Worm (Caenorhabditis elegans) whole organism, L1 larva: ENCODE data around the gene msra-1.

Experiments
- C16A3.4 ChIP-seq: fragments of 150-350 bp; optimal IDR thresholded peaks from 2 replicates; lab custom pipeline; 2014; ENCODE audit warnings: missing biosample characterization, missing genetic modification characterization
- C34B4.2 ChIP-seq: sonication (generic microtip); optimal IDR thresholded peaks from 2 replicates; lab custom pipeline; 2017; ENCODE audit warnings: mild to moderate bottlenecking, missing genetic modification characterization, missing compliant biosample characterization
- aly-2 ChIP-seq: fragments of 150-350 bp; optimal IDR thresholded peaks from 2 replicates; lab custom pipeline; 2014; ENCODE audit warnings: missing biosample characterization, missing genetic modification characterization
- ama-1 ChIP-seq: fragments of 150-350 bp; optimal IDR thresholded peaks from 2 replicates; lab custom pipeline; 2014
- ceh-8 ChIP-seq: fragments of 200-800 bp; sonication (Bioruptor generic); optimal IDR thresholded peaks from 2 replicates; lab custom pipeline; 2018; ENCODE audit warnings: mild to moderate bottlenecking, missing genetic modification characterization, moderate library complexity, missing compliant biosample characterization
- ceh-88 ChIP-seq: fragments of 200-800 bp; sonication (Bioruptor generic); IDR thresholded peaks from 2 replicates; pipeline ENCODE4 v1.3.6; 2022; ENCODE audit warnings: missing genetic modification characterization, missing compliant biosample characterization
- dsc-1 ChIP-seq: sonication (generic microtip); optimal IDR thresholded peaks from 2 replicates; lab custom pipeline; 2016; ENCODE audit warnings: mild to moderate bottlenecking, missing genetic modification characterization, missing compliant biosample characterization
- efl-1 ChIP-seq, 4 experiments: fragments of 150-350 bp; optimal IDR thresholded peaks in 3 of 4; peaks in 1 of 4; 1 replicate in 1 of 4; 2 replicates in 3 of 4; lab custom pipeline; 2014; ENCODE audit warnings: missing biosample characterization in 2 of 4, missing genetic modification characterization in 2 of 4, missing genetic modification reagents in 2 of 4
- egl-27 ChIP-seq, 2 experiments: fragments of 150-350 bp in 1 of 2; sonication (generic microtip); optimal IDR thresholded peaks; 3 replicates each; lab custom pipeline; 2017 to 2018; ENCODE audit warnings: missing biosample characterization in 2 of 2, missing genetic modification characterization in 2 of 2, missing genetic modification reagents in 2 of 2
- ets-5 ChIP-seq: fragments of 200-800 bp; sonication (Bioruptor generic); IDR thresholded peaks from 2 replicates; pipeline ENCODE4 v1.3.6; 2022; ENCODE audit warnings: missing genetic modification characterization, missing compliant biosample characterization
- fkh-10 ChIP-seq: sonication (generic microtip); optimal IDR thresholded peaks from 2 replicates; lab custom pipeline; 2017; ENCODE audit warnings: missing biosample characterization, missing genetic modification reagents, missing genetic modification characterization
- fkh-8 ChIP-seq: sonication (generic microtip); optimal IDR thresholded peaks from 2 replicates; lab custom pipeline; 2016; ENCODE audit warnings: mild to moderate bottlenecking, missing genetic modification characterization, missing compliant biosample characterization
- fos-1 ChIP-seq: fragments of 150-350 bp; optimal IDR thresholded peaks from 2 replicates; lab custom pipeline; 2014; ENCODE audit warnings: missing biosample characterization, missing genetic modification characterization
- hlh-4 ChIP-seq: sonication (generic microtip); optimal IDR thresholded peaks from 2 replicates; lab custom pipeline; 2016; ENCODE audit warnings: mild to moderate bottlenecking, missing genetic modification characterization, missing compliant biosample characterization
- lin-14 ChIP-seq: fragments of 200-800 bp; sonication (Bioruptor generic); optimal IDR thresholded peaks from 2 replicates; lab custom pipeline; 2018; ENCODE audit warnings: mild to moderate bottlenecking, missing genetic modification characterization, moderate library complexity, missing compliant biosample characterization
- lin-35 ChIP-seq, 2 experiments: fragments of 150-350 bp; optimal IDR thresholded peaks; 2 replicates each; lab custom pipeline; 2014; ENCODE audit warnings: missing biosample characterization in 2 of 2, missing genetic modification characterization in 2 of 2, missing genetic modification reagents in 2 of 2
- lin-39 ChIP-seq: fragments of 150-350 bp; optimal IDR thresholded peaks from 2 replicates; lab custom pipeline; 2014; ENCODE audit warnings: missing biosample characterization, missing genetic modification reagents, missing genetic modification characterization
- lsy-2 ChIP-seq, 2 experiments: fragments of 150-350 bp; optimal IDR thresholded peaks; 2 replicates each; lab custom pipeline; 2014; ENCODE audit warnings: missing biosample characterization in 2 of 2, missing genetic modification characterization in 2 of 2
- mdl-1 ChIP-seq, 2 experiments: fragments of 150-350 bp; optimal IDR thresholded peaks; 2 replicates each; lab custom pipeline; 2014 to 2017; ENCODE audit warnings: missing biosample characterization in 2 of 2, missing genetic modification characterization in 2 of 2, inconsistent platforms in 1 of 2
- mef-2 ChIP-seq: fragments of 150-350 bp; optimal IDR thresholded peaks from 2 replicates; lab custom pipeline; 2014; ENCODE audit warnings: missing biosample characterization, missing genetic modification characterization
- mep-1 ChIP-seq: fragments of 150-350 bp; optimal IDR thresholded peaks from 2 replicates; lab custom pipeline; 2014; ENCODE audit warnings: missing biosample characterization, missing genetic modification characterization
- nhr-19 ChIP-seq: fragments of 200-800 bp; sonication (Bioruptor generic); conservative IDR thresholded peaks from 2 replicates; pipeline ENCODE4 v1.3.6; 2022; ENCODE audit warnings: missing genetic modification characterization, missing compliant biosample characterization
- nhr-20 ChIP-seq: sonication (generic microtip); optimal IDR thresholded peaks from 2 replicates; lab custom pipeline; 2016; ENCODE audit warnings: mild to moderate bottlenecking, missing genetic modification characterization, missing compliant biosample characterization
- nhr-47 ChIP-seq: sonication (generic microtip); optimal IDR thresholded peaks from 2 replicates; lab custom pipeline; 2016; ENCODE audit warnings: mild to moderate bottlenecking, missing genetic modification characterization, moderate library complexity, missing compliant biosample characterization
- nhr-71 ChIP-seq: sonication (generic microtip); optimal IDR thresholded peaks from 2 replicates; lab custom pipeline; 2016; ENCODE audit warnings: mild to moderate bottlenecking, missing genetic modification characterization, moderate library complexity, missing compliant biosample characterization
- nhr-85 ChIP-seq: sonication (generic microtip); peaks from one replicate; lab custom pipeline; 2016; ENCODE audit warnings: missing genetic modification characterization, inconsistent platforms, missing compliant biosample characterization
- pax-3 ChIP-seq: fragments of 200-800 bp; sonication (Bioruptor generic); optimal IDR thresholded peaks from 2 replicates; lab custom pipeline; 2018; ENCODE audit warnings: mild to moderate bottlenecking, missing genetic modification characterization, moderate library complexity, missing compliant biosample characterization
- pqm-1 ChIP-seq: sonication (generic microtip); optimal IDR thresholded peaks from 3 replicates; lab custom pipeline; 2017; ENCODE audit warnings: missing biosample characterization, missing genetic modification characterization
- rnt-1 ChIP-seq: sonication (generic microtip); optimal IDR thresholded peaks from 2 replicates; lab custom pipeline; 2016; ENCODE audit warnings: mild to moderate bottlenecking, missing genetic modification characterization, moderate library complexity, missing compliant biosample characterization
- sox-4 ChIP-seq: sonication (generic microtip); optimal IDR thresholded peaks from 2 replicates; lab custom pipeline; 2016; ENCODE audit warnings: missing genetic modification characterization, missing compliant biosample characterization
- sptf-1 ChIP-seq: fragments of 150-350 bp; optimal IDR thresholded peaks from 2 replicates; lab custom pipeline; 2014; ENCODE audit warnings: missing biosample characterization, missing genetic modification characterization
- swsn-7 ChIP-seq: sonication (generic microtip); optimal IDR thresholded peaks from 2 replicates; lab custom pipeline; 2016; ENCODE audit warnings: missing genetic modification characterization, missing compliant biosample characterization
- tbx-2 ChIP-seq: sonication (generic microtip); optimal IDR thresholded peaks from 2 replicates; lab custom pipeline; 2016; ENCODE audit warnings: missing genetic modification characterization, missing compliant biosample characterization
- tlp-1 ChIP-seq: fragments of 150-350 bp; optimal IDR thresholded peaks from 2 replicates; lab custom pipeline; 2014; ENCODE audit warnings: missing biosample characterization, missing genetic modification characterization
- unc-130 ChIP-seq: fragments of 150-350 bp; optimal IDR thresholded peaks from 2 replicates; lab custom pipeline; 2017; ENCODE audit warnings: missing biosample characterization, missing genetic modification characterization, inconsistent platforms
- unc-62 ChIP-seq: fragments of 150-350 bp; optimal IDR thresholded peaks from 2 replicates; lab custom pipeline; 2014; ENCODE audit warnings: missing biosample characterization, missing genetic modification reagents, missing genetic modification characterization
- unc-86 ChIP-seq: sonication (generic microtip); optimal IDR thresholded peaks from 2 replicates; lab custom pipeline; 2016; ENCODE audit warnings: missing genetic modification characterization, missing compliant biosample characterization
- vab-15 ChIP-seq: sonication (generic microtip); optimal IDR thresholded peaks from 2 replicates; lab custom pipeline; 2017; ENCODE audit warnings: missing genotype, mild to moderate bottlenecking, missing genetic modification characterization, missing compliant biosample characterization
- xbp-1 ChIP-seq: sonication (generic microtip); optimal IDR thresholded peaks from 2 replicates; lab custom pipeline; 2016; ENCODE audit warnings: missing genetic modification characterization, missing compliant biosample characterization
- zag-1 ChIP-seq: fragments of 150-350 bp; optimal IDR thresholded peaks from 2 replicates; lab custom pipeline; 2014; ENCODE audit warnings: missing biosample characterization, missing genetic modification characterization
- ztf-4 ChIP-seq: fragments of 150-350 bp; optimal IDR thresholded peaks from 2 replicates; lab custom pipeline; 2014; ENCODE audit warnings: missing biosample characterization, missing genetic modification characterization

The msra-1 gene

ce11 chrII:7326997-7327396, 36.8 kb downstream of the msra-1 start (continued):
- TF ChIP-seq egl-27 (tag; optimal IDR thresholded peaks at IDR 0.05; lab: Kevin White, UChicago) (peak in 1 of 2 experiments; percentile 3), lsy-2 (tag; optimal IDR thresholded peaks at IDR 0.05; lab: Kevin White, UChicago) (peak in 1 of 2 experiments; percentile 62), nhr-71 (tag; lab: Kevin White, UChicago) (peak; percentile 83), zag-1 (tag; lab: Kevin White, UChicago) (no peak), mep-1 (tag; lab: Kevin White, UChicago) (peak; percentile 25), sox-4 (tag; lab: Kevin White, UChicago) (no peak), nhr-20 (tag; lab: Kevin White, UChicago) (peak; percentile 35), fkh-8 (tag; lab: Kevin White, UChicago) (peak; percentile 74)

ce11 chrII:7326199-7326598, 37.6 kb downstream of the msra-1 start:
- TF ChIP-seq tlp-1 (no peak), fkh-8 (tag; lab: Kevin White, UChicago) (peak; percentile 19), nhr-71 (tag; lab: Kevin White, UChicago) (peak; percentile 4), rnt-1 (tag; lab: Kevin White, UChicago) (peak; percentile 2), lin-14 (GFP tag; lab: Kevin White, UChicago) (peak; percentile 30), fkh-10 (GFP tag; lab: Kevin White, UChicago) (peak; percentile 28)

ce11 chrII:7325063-7325480, 38.8 kb downstream of the msra-1 start:
- peak; percentile 4 for TF ChIP-seq fkh-10 (GFP tag; lab: Kevin White, UChicago)
- TF ChIP-seq dsc-1 (tag; lab: Kevin White, UChicago): peak; percentile 47
- peak; percentile 56 for TF ChIP-seq hlh-4 (tag; lab: Kevin White, UChicago)
- peak; percentile 50 for TF ChIP-seq mef-2 (tag; lab: Kevin White, UChicago)
- TF ChIP-seq mep-1 (tag; lab: Kevin White, UChicago): peak; percentile 22
- peak; percentile 48 for TF ChIP-seq unc-86
- TF ChIP-seq aly-2: no peak
- peak; percentile 63 for TF ChIP-seq lin-14 (GFP tag; lab: Kevin White, UChicago)
- TF ChIP-seq fkh-8 (tag; lab: Kevin White, UChicago): peak; percentile 92
- no peak for TF ChIP-seq ceh-8
- TF ChIP-seq unc-62 (GFP tag; lab: Kevin White, UChicago): no peak
- TF ChIP-seq sox-4 (tag; lab: Kevin White, UChicago): peak; percentile 26
- no peak for TF ChIP-seq nhr-20 (tag; lab: Kevin White, UChicago)
- TF ChIP-seq pqm-1 (tag; lab: Kevin White, UChicago): no peak
- TF ChIP-seq fos-1 (tag; lab: Kevin White, UChicago): no peak
- peak; percentile 16 for TF ChIP-seq xbp-1 (tag; lab: Kevin White, UChicago)
- TF ChIP-seq swsn-7: peak; percentile 6
- TF ChIP-seq nhr-47 (tag; lab: Kevin White, UChicago): peak; percentile 59
- TF ChIP-seq nhr-71 (tag; lab: Kevin White, UChicago): peak; percentile 75
- TF ChIP-seq pax-3: peak; percentile 16
- TF ChIP-seq ztf-4 (tag; lab: Kevin White, UChicago): peak; percentile 57
- peak; percentile 31; the same call in 1 of the 2 replicates for TF ChIP-seq ceh-88 (GFP tag; lab: Robert Waterston, UW)
- TF ChIP-seq, all 84 proteins: peak for 16

ce11 chrII:7323925-7324324, 39.9 kb downstream of the msra-1 start, which contains the start of gene F21D12.3:
TSS of gene F21D12.3 (minus strand) at chrII:7324025.
- TF ChIP-seq nhr-19: no peak
- peak; percentile 16 for TF ChIP-seq rnt-1 (tag; lab: Kevin White, UChicago)
- no peak for TF ChIP-seq unc-130
- TF ChIP-seq fkh-8 (tag; lab: Kevin White, UChicago): no peak
- no peak for TF ChIP-seq efl-1 (optimal IDR thresholded peaks at IDR 0.05; lab: Kevin White, UChicago)
- peak in 1 of 2 experiments; percentile 31 for TF ChIP-seq efl-1 (GFP tag; optimal IDR thresholded peaks at IDR 0.05 in 1 of 2; lab: Kevin White, UChicago)

ce11 chrII:7323317-7323716, 40.5 kb downstream of the msra-1 start:
- peak; percentile 20 for TF ChIP-seq tbx-2 (tag; lab: Kevin White, UChicago)
- TF ChIP-seq ets-5 (GFP tag; lab: Robert Waterston, UW): no peak
- TF ChIP-seq fkh-8 (tag; lab: Kevin White, UChicago): no peak
- TF ChIP-seq mep-1 (tag; lab: Kevin White, UChicago): peak; percentile 28
- no peak for TF ChIP-seq sptf-1 (tag; lab: Kevin White, UChicago)
- peak; percentile 82 for TF ChIP-seq lin-39
- peak; percentile 36 for TF ChIP-seq C16A3.4 (tag; lab: Kevin White, UChicago)
- peak; percentile 22 for TF ChIP-seq mef-2 (tag; lab: Kevin White, UChicago)
- TF ChIP-seq aly-2: no peak
- TF ChIP-seq rnt-1 (tag; lab: Kevin White, UChicago): peak; percentile 90
- peak in 1 of 2 experiments; percentile 58 for TF ChIP-seq mdl-1 (tag; optimal IDR thresholded peaks at IDR 0.05; lab: Kevin White, UChicago)
- TF ChIP-seq vab-15 (tag; lab: Kevin White, UChicago): peak; percentile 79
- TF ChIP-seq xbp-1 (tag; lab: Kevin White, UChicago): peak; percentile 33
- TF ChIP-seq lin-35 (GFP tag; optimal IDR thresholded peaks at IDR 0.05; lab: Kevin White, UChicago): peak in 1 of 2 experiments; percentile 2
- TF ChIP-seq hlh-4 (tag; lab: Kevin White, UChicago): no peak
- TF ChIP-seq nhr-71 (tag; lab: Kevin White, UChicago): peak; percentile 93
- TF ChIP-seq ztf-4 (tag; lab: Kevin White, UChicago): peak; percentile 68
- TF ChIP-seq lsy-2 (tag; optimal IDR thresholded peaks at IDR 0.05; lab: Kevin White, UChicago): peak; percentile 47 to 71
- TF ChIP-seq fkh-10 (GFP tag; lab: Kevin White, UChicago): no peak
- no peak for TF ChIP-seq unc-86
- no peak for TF ChIP-seq C34B4.2
- no peak for TF ChIP-seq ama-1
- TF ChIP-seq nhr-85: peak; percentile 14
